Worm (Caenorhabditis elegans) whole organism, young adult: ENCODE results near the gene F01D5.8.

ENCODE experiments used
- C17E4.6 ChIP-seq: fragments of 200-800 bp; sonication (Bioruptor generic); IDR thresholded peaks from 2 replicates; pipeline ENCODE4 v1.3.6; 2022; ENCODE audit warnings: missing genetic modification reagents, missing genetic modification characterization, missing compliant biosample characterization
- F10E7.11 ChIP-seq: sonication (generic microtip); optimal IDR thresholded peaks from 2 replicates; lab custom pipeline; 2017; ENCODE audit warnings: mild to moderate bottlenecking, missing genetic modification characterization, moderate library complexity, missing compliant biosample characterization
- F33H1.4 ChIP-seq: fragments of 200-800 bp; sonication (Bioruptor generic); IDR thresholded peaks from 2 replicates; pipeline ENCODE4 v1.3.6; 2022; ENCODE audit warnings: missing genetic modification reagents, missing genetic modification characterization, missing compliant biosample characterization
- F55B11.4 ChIP-seq: sonication (generic microtip); optimal IDR thresholded peaks from 2 replicates; lab custom pipeline; 2016; ENCODE audit warnings: missing compliant biosample characterization, missing genetic modification characterization, borderline replicate concordance; ENCODE audit not compliant: insufficient read depth
- F57A8.1 ChIP-seq: fragments of 200-800 bp; sonication (Bioruptor generic); optimal IDR thresholded peaks from 2 replicates; lab custom pipeline; 2018; ENCODE audit warnings: mild to moderate bottlenecking, missing genetic modification characterization, moderate library complexity, missing compliant biosample characterization
- K11D2.4 ChIP-seq: fragments of 200-800 bp; sonication (Bioruptor generic); IDR thresholded peaks from 2 replicates; pipeline ENCODE4 v1.3.6; 2022; ENCODE audit warnings: missing genetic modification reagents, missing genetic modification characterization, missing compliant biosample characterization
- K12H6.12 ChIP-seq: fragments of 200-800 bp; sonication (Bioruptor generic); optimal IDR thresholded peaks from 2 replicates; lab custom pipeline; 2018; ENCODE audit warnings: mild to moderate bottlenecking, missing genetic modification characterization, missing compliant biosample characterization
- Y67H2A.10 ChIP-seq: fragments of 200-800 bp; sonication (Bioruptor generic); conservative IDR thresholded peaks from 2 replicates; pipeline ENCODE4 v1.3.6; 2022; ENCODE audit warnings: missing genetic modification reagents, missing genetic modification characterization, missing compliant biosample characterization
- Y79H2A.3 ChIP-seq: fragments of 200-800 bp; sonication (Bioruptor generic); conservative IDR thresholded peaks from 2 replicates; pipeline ENCODE4 v1.3.6; 2022; ENCODE audit warnings: missing genetic modification reagents, missing genetic modification characterization, missing compliant biosample characterization
- atf-7 ChIP-seq: sonication (generic microtip); optimal IDR thresholded peaks from 2 replicates; lab custom pipeline; 2017; ENCODE audit warnings: mild to moderate bottlenecking, missing genetic modification characterization, missing compliant biosample characterization
- ccch-3 ChIP-seq: fragments of 200-800 bp; sonication (Bioruptor generic); optimal IDR thresholded peaks from 2 replicates; lab custom pipeline; 2018; ENCODE audit warnings: mild to moderate bottlenecking, missing genetic modification characterization, missing compliant biosample characterization
- cebp-1 ChIP-seq, 2 experiments: fragments of 200-800 bp in 1 of 2; sonication (Bioruptor generic) in 1 of 2; sonication (generic microtip) in 1 of 2; IDR thresholded peaks in 1 of 2; optimal IDR thresholded peaks in 1 of 2; 2 replicates each; pipeline versions ENCODE4 v1.3.6 to Lab custom; 2017 to 2022; ENCODE audit warnings: missing compliant biosample characterization in 2 of 2, missing genetic modification characterization in 2 of 2, mild to moderate bottlenecking in 1 of 2, missing genetic modification reagents in 1 of 2, moderate library complexity in 1 of 2
- ceh-100 ChIP-seq: fragments of 200-800 bp; sonication (Bioruptor generic); IDR thresholded peaks from 2 replicates; pipeline ENCODE4 v1.3.6; 2022; ENCODE audit warnings: missing genetic modification reagents, missing genetic modification characterization, missing compliant biosample characterization
- ceh-91 ChIP-seq: fragments of 200-800 bp; sonication (Bioruptor generic); IDR thresholded peaks from 2 replicates; pipeline ENCODE4 v1.3.6; 2022; ENCODE audit warnings: missing genetic modification reagents, missing genetic modification characterization, missing compliant biosample characterization
- dpff-1 ChIP-seq: sonication (generic microtip); optimal IDR thresholded peaks from 2 replicates; lab custom pipeline; 2017; ENCODE audit warnings: mild to moderate bottlenecking, missing genetic modification characterization, missing compliant biosample characterization
- egl-18 ChIP-seq: fragments of 200-800 bp; sonication (Bioruptor generic); IDR thresholded peaks from 2 replicates; pipeline ENCODE4 v1.3.6; 2022; ENCODE audit warnings: missing genetic modification reagents, missing genetic modification characterization, missing compliant biosample characterization
- egl-44 ChIP-seq: fragments of 200-800 bp; sonication (Bioruptor generic); IDR thresholded peaks from 2 replicates; pipeline ENCODE4 v1.3.6; 2022; ENCODE audit warnings: missing genetic modification reagents, missing genetic modification characterization, missing compliant biosample characterization
- him-1 ChIP-seq: sonication (generic microtip); optimal IDR thresholded peaks from 2 replicates; lab custom pipeline; 2016; ENCODE audit warnings: missing genotype, missing genetic modification reagents, missing genetic modification characterization, missing compliant biosample characterization
- hmg-1.2 ChIP-seq: fragments of 200-800 bp; sonication (Bioruptor generic); IDR thresholded peaks from 2 replicates; pipeline ENCODE4 v1.3.6; 2022; ENCODE audit warnings: missing genetic modification reagents, missing genetic modification characterization, missing compliant biosample characterization
- lag-1 ChIP-seq: fragments of 200-800 bp; sonication (Bioruptor generic); IDR thresholded peaks from 2 replicates; pipeline ENCODE4 v1.3.6; 2022; ENCODE audit warnings: missing genetic modification reagents, missing genetic modification characterization, missing compliant biosample characterization
- let-607 ChIP-seq, 2 experiments: fragments of 200-800 bp in 1 of 2; sonication (Bioruptor generic) in 1 of 2; sonication (generic microtip) in 1 of 2; optimal IDR thresholded peaks; 2 replicates each; lab custom pipeline; 2016 to 2018; ENCODE audit warnings: mild to moderate bottlenecking in 2 of 2, missing compliant biosample characterization in 2 of 2, missing genetic modification characterization in 2 of 2, moderate library complexity in 2 of 2, missing genotype in 1 of 2
- lin-26 ChIP-seq: fragments of 200-800 bp; sonication (Bioruptor generic); IDR thresholded peaks from 2 replicates; pipeline ENCODE4 v1.3.6; 2022; ENCODE audit warnings: missing genetic modification reagents, missing genetic modification characterization, missing compliant biosample characterization
- lin-35 ChIP-seq, 3 experiments: fragments of 150-350 bp in 2 of 3; sonication (generic microtip) in 1 of 3; optimal IDR thresholded peaks; 2 replicates each; lab custom pipeline; 2014 to 2018; ENCODE audit warnings: missing biosample characterization in 3 of 3, missing genetic modification characterization in 3 of 3, missing genetic modification reagents in 3 of 3
- lin-54 ChIP-seq: fragments of 200-800 bp; sonication (Bioruptor generic); optimal IDR thresholded peaks from 2 replicates; lab custom pipeline; 2018; ENCODE audit warnings: mild to moderate bottlenecking, missing genetic modification characterization, missing compliant biosample characterization
- lsl-1 ChIP-seq: fragments of 200-800 bp; sonication (Bioruptor generic); optimal IDR thresholded peaks from 2 replicates; lab custom pipeline; 2018; ENCODE audit warnings: mild to moderate bottlenecking, missing genetic modification characterization, moderate library complexity, missing compliant biosample characterization
- madf-6 ChIP-seq: fragments of 200-800 bp; sonication (Bioruptor generic); IDR thresholded peaks from 2 replicates; pipeline ENCODE4 v1.3.6; 2022; ENCODE audit warnings: missing genetic modification reagents, missing genetic modification characterization, missing compliant biosample characterization
- madf-8 ChIP-seq: fragments of 200-800 bp; sonication (Bioruptor generic); conservative IDR thresholded peaks from 2 replicates; pipeline ENCODE4 v1.3.6; 2022; ENCODE audit warnings: missing genetic modification reagents, missing genetic modification characterization, missing compliant biosample characterization
- mcd-1 ChIP-seq: fragments of 200-800 bp; sonication (Bioruptor generic); IDR thresholded peaks from 2 replicates; pipeline ENCODE4 v1.3.6; 2022; ENCODE audit warnings: missing genetic modification reagents, missing genetic modification characterization, missing compliant biosample characterization
- mel-28 ChIP-seq: sonication (generic microtip); optimal IDR thresholded peaks from 2 replicates; lab custom pipeline; 2016; ENCODE audit warnings: borderline replicate concordance, mild to moderate bottlenecking, missing genetic modification characterization, missing compliant biosample characterization
- nfyb-1 ChIP-seq: fragments of 200-800 bp; sonication (Bioruptor generic); IDR thresholded peaks from 2 replicates; pipeline ENCODE4 v1.3.6; 2022; ENCODE audit warnings: missing genetic modification reagents, missing genetic modification characterization, missing compliant biosample characterization
- nhr-120 ChIP-seq: fragments of 200-800 bp; sonication (Bioruptor generic); IDR thresholded peaks from 2 replicates; pipeline ENCODE4 v1.3.6; 2022; ENCODE audit warnings: missing genetic modification characterization, missing compliant biosample characterization
- nhr-80 ChIP-seq: sonication (generic microtip); optimal IDR thresholded peaks from 2 replicates; lab custom pipeline; 2016; ENCODE audit warnings: missing genetic modification characterization, missing compliant biosample characterization
- nhr-90 ChIP-seq: sonication (generic microtip); optimal IDR thresholded peaks from 2 replicates; lab custom pipeline; 2016; ENCODE audit warnings: missing genotype, mild to moderate bottlenecking, missing genetic modification characterization, missing compliant biosample characterization
- snpc-4 ChIP-seq, 5 experiments: fragments of 150-350 bp in 1 of 5; sonication (generic microtip) in 4 of 5; optimal IDR thresholded peaks; 2 replicates each; lab custom pipeline; 2014 to 2018; ENCODE audit warnings: missing genetic modification characterization in 5 of 5, missing biosample characterization in 3 of 5, antibody characterized with exemption in 2 of 5, mild to moderate bottlenecking in 2 of 5, missing compliant biosample characterization in 2 of 5, missing genotype in 2 of 5, moderate library complexity in 2 of 5, missing genetic modification reagents in 1 of 5
- somi-1 ChIP-seq: fragments of 200-800 bp; sonication (Bioruptor generic); optimal IDR thresholded peaks from 2 replicates; lab custom pipeline; 2018; ENCODE audit warnings: mild to moderate bottlenecking, missing genetic modification characterization, missing compliant biosample characterization
- tlf-1 ChIP-seq: fragments of 200-800 bp; sonication (Bioruptor generic); optimal IDR thresholded peaks from 2 replicates; lab custom pipeline; 2018; ENCODE audit warnings: mild to moderate bottlenecking, missing genetic modification characterization, missing compliant biosample characterization
- unc-130 ChIP-seq: sonication (generic microtip); optimal IDR thresholded peaks from 2 replicates; lab custom pipeline; 2016; ENCODE audit warnings: missing genetic modification reagents, missing genetic modification characterization, missing compliant biosample characterization
- xnd-1 ChIP-seq: sonication (generic microtip); optimal IDR thresholded peaks from 2 replicates; lab custom pipeline; 2016; ENCODE audit warnings: missing genotype, missing genetic modification reagents, missing genetic modification characterization, missing compliant biosample characterization
- zfh-2 ChIP-seq: fragments of 200-800 bp; sonication (Bioruptor generic); conservative IDR thresholded peaks from 2 replicates; pipeline ENCODE4 v1.3.6; 2022; ENCODE audit warnings: missing genetic modification reagents, missing genetic modification characterization, missing compliant biosample characterization
- ztf-18 ChIP-seq: sonication (generic microtip); optimal IDR thresholded peaks from 2 replicates; lab custom pipeline; 2016; ENCODE audit warnings: missing genotype, mild to moderate bottlenecking, missing genetic modification characterization, missing compliant biosample characterization
- ztf-6 ChIP-seq: fragments of 200-800 bp; sonication (Bioruptor generic); IDR thresholded peaks from 2 replicates; pipeline ENCODE4 v1.3.6; 2022; ENCODE audit warnings: missing genetic modification reagents, missing genetic modification characterization, missing compliant biosample characterization

F01D5.8 gene

DNA sequence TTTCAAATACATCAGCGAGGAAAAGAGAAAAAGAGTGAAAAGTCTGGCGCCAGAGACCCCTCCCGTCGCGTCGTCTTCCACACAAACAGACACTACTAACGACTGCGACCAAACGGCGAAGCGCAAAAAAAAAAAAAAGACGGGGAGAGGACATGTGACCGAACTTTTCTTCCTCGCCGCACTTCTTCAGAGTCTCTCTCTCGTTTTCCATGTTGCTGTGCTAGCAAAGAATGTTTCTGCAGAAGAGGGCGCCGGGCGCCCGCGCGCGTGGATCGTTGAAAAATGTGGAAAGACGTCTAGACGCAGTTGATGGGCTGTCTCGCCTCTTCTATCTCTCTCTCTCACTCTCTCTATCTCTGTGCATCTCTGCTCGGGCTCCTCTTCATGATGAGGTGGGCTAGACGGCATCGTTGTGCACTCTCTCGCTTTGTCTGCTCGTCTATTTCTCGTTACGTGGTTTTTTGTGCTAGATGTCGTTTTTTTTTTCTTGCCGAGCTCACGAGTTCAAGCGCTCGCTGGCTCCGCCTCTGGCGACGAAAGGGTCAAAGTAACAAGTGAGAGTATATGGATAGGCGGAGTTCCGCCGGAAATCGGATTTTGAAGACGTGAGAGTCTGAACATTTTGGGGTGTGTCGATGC is 29.8 kb downstream of the F01D5.8 start (continued):
- no peak for TF ChIP-seq Y79H2A.3 (GFP tag; lab: Robert Waterston, UW)
- TF ChIP-seq F55B11.4 (tag; lab: Kevin White, UChicago): no peak
- no peak for TF ChIP-seq him-1
- TF ChIP-seq lag-1 (GFP tag; lab: Robert Waterston, UW): 0 out of 2 replicates have a peak, but pooled peaks have one; percentile 58
- no peak for TF ChIP-seq ccch-3 (GFP tag; lab: Kevin White, UChicago)
- peak; percentile 29 for TF ChIP-seq F57A8.1
- no peak for TF ChIP-seq Y67H2A.10 (GFP tag; lab: Robert Waterston, UW)
- TF ChIP-seq nhr-90 (tag; lab: Kevin White, UChicago): peak; percentile 74

ce11 chrII:14042836-14043604 is 32.5 kb downstream of the F01D5.8 start:
- TF ChIP-seq lin-54 (GFP tag; lab: Kevin White, UChicago): no peak
- TF ChIP-seq ceh-91 (GFP tag; lab: Robert Waterston, UW): no peak
- no peak for TF ChIP-seq unc-130 (GFP tag; lab: Kevin White, UChicago)
- no peak for TF ChIP-seq C17E4.6 (GFP tag; lab: Robert Waterston, UW)
- peak; percentile 5 to 27 for TF ChIP-seq let-607 (tag; optimal IDR thresholded peaks at IDR 0.05; lab: Kevin White, UChicago)
- TF ChIP-seq ztf-18 (tag; lab: Kevin White, UChicago): no peak
- no peak for TF ChIP-seq ceh-100 (GFP tag; lab: Robert Waterston, UW)
- peak; percentile 32; the same call in 1 of the 2 replicates for TF ChIP-seq lin-26 (GFP tag; lab: Robert Waterston, UW)
- TF ChIP-seq madf-6 (GFP tag; lab: Robert Waterston, UW): no peak
- no peak for TF ChIP-seq F10E7.11 (tag; lab: Kevin White, UChicago)
- TF ChIP-seq egl-44 (GFP tag; lab: Robert Waterston, UW): no peak
- no peak for TF ChIP-seq cebp-1 (GFP tag; IDR thresholded peaks at IDR 0.05; lab: Robert Waterston, UW)
- peak; percentile 32 for TF ChIP-seq cebp-1 (tag; optimal IDR thresholded peaks at IDR 0.05; lab: Kevin White, UChicago)
- peak; percentile 74 for TF ChIP-seq nhr-80
- TF ChIP-seq nhr-120 (GFP tag; lab: Robert Waterston, UW): no peak
- no peak for TF ChIP-seq snpc-4 (GFP tag; optimal IDR thresholded peaks at IDR 0.05; lab: Kevin White, UChicago)
- peak in 1 of 4 experiments; percentile 25 for TF ChIP-seq snpc-4 (tag; optimal IDR thresholded peaks at IDR 0.05; lab: Kevin White, UChicago)

DNA sequence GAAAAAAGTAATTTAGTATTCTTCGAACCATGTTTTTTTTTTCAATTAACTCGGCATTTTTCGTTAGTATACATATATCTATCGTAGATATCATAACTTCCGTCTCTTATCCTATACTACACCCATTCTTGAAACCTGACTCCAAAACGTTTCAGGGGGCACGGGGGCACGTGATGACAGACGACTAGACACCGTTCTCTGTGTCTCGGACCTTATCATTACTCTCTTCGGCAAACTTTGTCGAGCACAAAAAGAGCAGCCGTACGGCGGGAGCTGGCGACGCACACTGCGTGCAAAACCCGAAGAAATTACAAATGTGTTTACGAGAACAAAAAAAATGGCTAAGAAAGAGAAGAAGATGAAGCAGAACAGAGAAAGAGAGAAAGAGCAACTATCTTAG is 33.7 kb downstream of the F01D5.8 start:
- TF ChIP-seq hmg-1.2 (GFP tag; lab: Robert Waterston, UW) (peak; percentile 46; the same call in 1 of the 2 replicates), lsl-1 (GFP tag; lab: Kevin White, UChicago) (no peak), nfyb-1 (peak; percentile 24; the same call in 1 of the 2 replicates), K11D2.4 (GFP tag; lab: Robert Waterston, UW) (peak; percentile 50; the same call in 1 of the 2 replicates), mcd-1 (GFP tag; lab: Robert Waterston, UW) (peak; percentile 35; the same call in 1 of the 2 replicates), atf-7 (tag; lab: Kevin White, UChicago) (peak; percentile 61), let-607 (tag; optimal IDR thresholded peaks at IDR 0.05; lab: Kevin White, UChicago) (peak in 1 of 2 experiments; percentile 62), ztf-6 (GFP tag; lab: Robert Waterston, UW) (no peak), egl-18 (GFP tag; lab: Robert Waterston, UW) (no peak), F33H1.4 (no peak), K12H6.12 (tag; lab: Kevin White, UChicago) (peak; percentile 57), madf-8 (no peak), somi-1 (GFP tag; lab: Kevin White, UChicago) (peak; percentile 28), snpc-4 (GFP tag; optimal IDR thresholded peaks at IDR 0.05; lab: Kevin White, UChicago) (peak; percentile 9), snpc-4 (tag; optimal IDR thresholded peaks at IDR 0.05; lab: Kevin White, UChicago) (peak; percentile 35 to 74 (median 46)), xnd-1 (tag; lab: Kevin White, UChicago) (no peak), lin-35 (GFP tag; optimal IDR thresholded peaks at IDR 0.05; lab: Kevin White, UChicago) (peak in 1 of 3 experiments; percentile 26), dpff-1 (tag; lab: Kevin White, UChicago) (no peak), zfh-2 (peak; percentile 59; the same call in 1 of the 2 replicates), mel-28 (no peak), tlf-1 (GFP tag; lab: Kevin White, UChicago) (no peak)
